Fruit fly (Drosophila melanogaster) whole organism, pupa: ENCODE measurements around the gene Ptp61F.

Experiments
- CG10348 ChIP-seq: fragments of 200-800 bp; sonication (Bioruptor generic); IDR thresholded peaks from 2 replicates; pipeline ENCODE4 v1.3.6; 2022; ENCODE audit warnings: missing biosample characterization, missing genetic modification characterization
- CG12605 ChIP-seq: fragments of 200-800 bp; sonication (Bioruptor generic); IDR thresholded peaks from 2 replicates; pipeline ENCODE4 v1.3.6; 2022; ENCODE audit warnings: missing biosample characterization, missing genetic modification characterization
- CG13204 ChIP-seq: fragments of 200-800 bp; sonication (Bioruptor generic); optimal IDR thresholded peaks from 2 replicates; lab custom pipeline; 2018; ENCODE audit warnings: missing biosample characterization, mild to moderate bottlenecking, missing genetic modification characterization, moderate library complexity
- CG14655 ChIP-seq: fragments of 200-800 bp; sonication (Bioruptor generic); optimal IDR thresholded peaks from 3 replicates; lab custom pipeline; 2017; ENCODE audit warnings: mild to moderate bottlenecking, missing biosample characterization, missing genetic modification reagents, missing genetic modification characterization
- CG15710 ChIP-seq: fragments of 200-800 bp; sonication (Bioruptor generic); optimal IDR thresholded peaks from 2 replicates; lab custom pipeline; 2018; ENCODE audit warnings: missing biosample characterization, mild to moderate bottlenecking, missing genetic modification characterization, moderate library complexity
- CG17806 ChIP-seq: fragments of 200-800 bp; sonication (Bioruptor generic); optimal IDR thresholded peaks from 2 replicates; lab custom pipeline; 2018; ENCODE audit warnings: missing biosample characterization, mild to moderate bottlenecking, missing genetic modification characterization, moderate library complexity
- CG32121 ChIP-seq: fragments of 200-800 bp; sonication (Bioruptor generic); IDR thresholded peaks from 2 replicates; pipeline ENCODE4 v1.3.6; 2022; ENCODE audit warnings: missing biosample characterization, missing genetic modification characterization
- CG34367 ChIP-seq: fragments of 200-800 bp; sonication (Bioruptor generic); optimal IDR thresholded peaks from 2 replicates; lab custom pipeline; 2018; ENCODE audit warnings: missing biosample characterization, mild to moderate bottlenecking, missing genetic modification characterization
- CG4496 ChIP-seq: fragments of 200-800 bp; sonication (Bioruptor generic); IDR thresholded peaks from 3 replicates; pipeline ENCODE4 v1.3.6; 2022; ENCODE audit warnings: missing biosample characterization, missing genetic modification characterization
- CG8159 ChIP-seq: fragments of 200-800 bp; sonication (Bioruptor generic); optimal IDR thresholded peaks from 3 replicates; lab custom pipeline; 2018; ENCODE audit warnings: missing biosample characterization, mild to moderate bottlenecking, missing genetic modification characterization, moderate library complexity
- CG8301 ChIP-seq: fragments of 200-800 bp; sonication (Bioruptor generic); optimal IDR thresholded peaks from 2 replicates; lab custom pipeline; 2018; ENCODE audit warnings: missing biosample characterization, mild to moderate bottlenecking, missing genetic modification characterization
- CG9948 ChIP-seq: fragments of 200-800 bp; sonication (Bioruptor generic); optimal IDR thresholded peaks from 2 replicates; lab custom pipeline; 2018; ENCODE audit warnings: missing biosample characterization, mild to moderate bottlenecking, missing genetic modification characterization, moderate library complexity
- D1 ChIP-seq: fragments of 200-800 bp; sonication (Bioruptor generic); optimal IDR thresholded peaks from 2 replicates; lab custom pipeline; 2018; ENCODE audit warnings: missing biosample characterization, mild to moderate bottlenecking, missing genetic modification characterization, moderate library complexity
- EcR ChIP-seq: fragments of 200-800 bp; sonication (Bioruptor generic); optimal IDR thresholded peaks from 3 replicates; lab custom pipeline; 2019; ENCODE audit warnings: missing biosample characterization, missing genetic modification characterization, mild to moderate bottlenecking, moderate library complexity, missing genetic modification reagents
- Ets98B ChIP-seq: fragments of 200-800 bp; sonication (Bioruptor generic); IDR thresholded peaks from 2 replicates; pipeline ENCODE4 v1.3.6; 2022; ENCODE audit warnings: missing biosample characterization, missing genetic modification characterization
- Pif1A ChIP-seq: fragments of 200-800 bp; sonication (Bioruptor generic); optimal IDR thresholded peaks from 3 replicates; lab custom pipeline; 2016; ENCODE audit warnings: missing biosample characterization, missing genetic modification characterization
- Pif1B ChIP-seq: fragments of 200-800 bp; sonication (Bioruptor generic); optimal IDR thresholded peaks from 3 replicates; lab custom pipeline; 2016; ENCODE audit warnings: missing biosample characterization, missing genetic modification characterization
- Snoo ChIP-seq: fragments of 200-800 bp; sonication (Bioruptor generic); optimal IDR thresholded peaks from 3 replicates; lab custom pipeline; 2017; ENCODE audit warnings: missing biosample characterization, mild to moderate bottlenecking, missing genetic modification characterization, inconsistent platforms
- fd96Ca ChIP-seq: fragments of 200-800 bp; sonication (Bioruptor generic); IDR thresholded peaks from 3 replicates; pipeline ENCODE4 v1.3.6; 2022; ENCODE audit warnings: missing biosample characterization, missing genetic modification characterization
- gl ChIP-seq: fragments of 200-800 bp; sonication (Bioruptor generic); optimal IDR thresholded peaks from 2 replicates; lab custom pipeline; 2018; ENCODE audit warnings: missing biosample characterization, mild to moderate bottlenecking, missing genetic modification characterization
- rn ChIP-seq: fragments of 200-800 bp; sonication (Bioruptor generic); IDR thresholded peaks from 2 replicates; pipeline ENCODE4 v1.3.6; 2022; ENCODE audit warnings: missing biosample characterization, missing genetic modification characterization

Gene Ptp61F

dm6 chr3L:1302234-1302949 is 172.7 kb downstream of the Ptp61F start, which contains the start of the genes Rac1 and Acat2:
Gene Rac1 (minus strand): TSS chr3L:1302683.
Gene Acat2 (plus strand): TSS chr3L:1302944.
- TF ChIP-seq CG12605 (GFP tag; lab: Robert Waterston, UW) (no peak), CG9948 (no peak), EcR (GFP tag; lab: Kevin White, UChicago) (no peak), D1 (tag; lab: Kevin White, UChicago) (no peak), CG8159 (tag; lab: Kevin White, UChicago) (no peak), CG8301 (no peak), CG15710 (tag; lab: Kevin White, UChicago) (no peak), Pif1B (GFP tag; lab: Kevin White, UChicago) (no peak), CG4496 (no peak), CG14655 (GFP tag; lab: Kevin White, UChicago) (no peak), CG34367 (no peak), CG13204 (GFP tag; lab: Kevin White, UChicago) (no peak)

- TF ChIP-seq CG32121 (no peak), CG14655 (GFP tag; lab: Kevin White, UChicago) (no peak), D1 (tag; lab: Kevin White, UChicago) (no peak), EcR (GFP tag; lab: Kevin White, UChicago) (no peak), CG8159 (tag; lab: Kevin White, UChicago) (peak; percentile 72), CG9948 (peak; percentile 64), CG8301 (peak; percentile 64), gl (peak; percentile 43), Ets98B (peak; percentile 31), CG15710 (tag; lab: Kevin White, UChicago) (peak; percentile 72), Snoo (tag; lab: Kevin White, UChicago) (peak; percentile 70), CG17806 (peak; percentile 69), CG13204 (GFP tag; lab: Kevin White, UChicago) (no peak), CG10348 (GFP tag; lab: Robert Waterston, UW) (no peak), CG4496 (peak; percentile 74; the same call in 2 of the 3 replicates), CG34367 (peak; percentile 54)
- TF ChIP-seq, all 21 proteins: peak for 10
These were observed 174.9 kb downstream of the Ptp61F start for dm6 chr3L:1300076-1300635.

DNA sequence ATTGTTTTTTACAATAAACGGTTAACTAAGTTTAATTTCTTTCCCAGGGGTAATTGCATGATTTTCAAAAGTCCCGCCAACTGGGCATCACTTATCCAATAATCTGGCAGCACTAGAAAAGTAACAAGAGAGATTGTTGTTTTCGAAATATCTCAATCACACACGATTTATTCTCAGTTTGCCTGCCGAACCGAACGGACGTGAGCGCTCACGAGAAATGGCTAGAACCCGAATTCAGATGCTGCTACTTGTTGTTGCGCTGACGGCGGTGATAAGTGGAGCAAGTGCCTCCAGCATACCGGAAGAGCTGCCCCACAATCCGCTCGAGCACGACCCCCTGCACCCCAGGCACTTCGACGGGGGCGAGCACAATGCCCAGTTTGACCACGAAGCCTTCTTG is 176.5 kb downstream of the Ptp61F start, which contains the start of gene scf:
scf (plus strand) TSS at position 164 of the 400 bp plus-strand sequence.
- TF ChIP-seq EcR (GFP tag; lab: Kevin White, UChicago) (peak; percentile 21), CG4496 (peak; percentile 18; the same call in 1 of the 3 replicates), Snoo (tag; lab: Kevin White, UChicago) (no peak), CG17806 (no peak), CG13204 (GFP tag; lab: Kevin White, UChicago) (no peak), CG10348 (GFP tag; lab: Robert Waterston, UW) (no peak), CG14655 (GFP tag; lab: Kevin White, UChicago) (no peak), Ets98B (peak; percentile 36; the same call in 1 of the 2 replicates), gl (no peak), Pif1A (GFP tag; lab: Kevin White, UChicago) (no peak), rn (no peak), CG12605 (GFP tag; lab: Robert Waterston, UW) (no peak; the same call in 1 of the 2 replicates), CG32121 (0 out of 2 replicates have a peak, but pooled peaks have one; percentile 16), CG34367 (no peak)

DNA sequence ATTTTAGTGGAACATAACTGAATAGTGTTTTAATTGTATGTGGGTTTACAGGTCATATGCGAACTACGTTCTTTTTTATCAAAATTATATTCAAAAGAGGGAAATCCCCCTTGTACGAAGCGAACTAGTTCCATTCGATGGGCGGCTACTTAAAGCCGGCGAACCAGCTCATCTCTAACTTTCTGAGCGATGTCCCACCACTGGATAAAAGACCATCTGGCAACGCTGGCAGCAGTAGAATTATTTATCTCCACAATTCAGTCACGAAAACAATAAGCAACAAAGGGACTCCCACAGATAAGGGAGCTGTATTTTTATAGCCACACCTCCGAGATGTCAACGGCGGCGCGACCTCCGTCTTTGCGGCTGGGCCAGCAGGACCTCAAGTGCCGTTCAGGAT is 179.4 kb downstream of the Ptp61F start, which contains the start of gene Rabex-5:
Rabex-5 (plus strand) TSS at position 221 of the 400 bp plus-strand sequence.
- TF ChIP-seq CG4496, result 0 out of 3 replicates have a peak, but pooled peaks have one; percentile 25
- TF ChIP-seq EcR (GFP tag; lab: Kevin White, UChicago), result no peak
- no peak for TF ChIP-seq Pif1B (GFP tag; lab: Kevin White, UChicago)
- no peak for TF ChIP-seq Pif1A (GFP tag; lab: Kevin White, UChicago)
- no peak for TF ChIP-seq CG10348 (GFP tag; lab: Robert Waterston, UW)
- no peak for TF ChIP-seq D1 (tag; lab: Kevin White, UChicago)
- TF ChIP-seq CG32121, result peak; percentile 34; the same call in 1 of the 2 replicates
- TF ChIP-seq, all 21 proteins: peak for 2

DNA sequence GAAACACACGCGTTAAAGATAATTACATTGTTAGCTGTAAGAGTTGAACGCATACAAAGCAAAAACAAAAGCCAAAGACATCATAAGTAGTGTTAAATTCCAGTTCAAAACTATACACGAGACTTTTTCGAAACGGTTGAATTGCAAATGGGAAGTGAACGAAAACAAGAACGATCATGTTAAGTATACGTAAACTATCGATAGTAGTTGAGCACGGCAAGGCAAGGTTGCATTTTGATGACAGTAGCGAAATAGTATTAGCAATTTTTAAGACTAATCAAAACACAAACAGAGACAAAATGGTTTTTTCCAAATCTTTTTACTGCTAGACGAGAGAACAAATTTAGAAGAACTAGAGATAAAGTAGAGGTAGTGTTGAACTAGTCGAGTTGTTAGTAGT is 180.2 kb downstream of the Ptp61F start:
- TF ChIP-seq CG9948 (no peak), CG4496 (no peak), CG34367 (no peak), Ets98B (no peak), rn (no peak), EcR (GFP tag; lab: Kevin White, UChicago) (no peak), Snoo (tag; lab: Kevin White, UChicago) (no peak), CG12605 (GFP tag; lab: Robert Waterston, UW) (no peak), D1 (tag; lab: Kevin White, UChicago) (no peak), fd96Ca (GFP tag; lab: Robert Waterston, UW) (no peak), CG14655 (GFP tag; lab: Kevin White, UChicago) (no peak), CG8301 (no peak), CG8159 (tag; lab: Kevin White, UChicago) (no peak), CG17806 (no peak), Pif1A (GFP tag; lab: Kevin White, UChicago) (no peak), CG13204 (GFP tag; lab: Kevin White, UChicago) (no peak)
- TF ChIP-seq, all 21 proteins: peak for 0
